Fruit fly (Drosophila melanogaster) whole organism, embryonic: ENCODE measurements around the gene CG15336.

Source experiments
- Adf1 ChIP-seq: fragments of 200-800 bp; sonication (Bioruptor generic); IDR thresholded peaks from 2 replicates; pipeline ENCODE4 v1.3.6; 2022; ENCODE audit warnings: missing biosample characterization, missing genetic modification characterization
- Aef1 ChIP-seq: fragments of 200-800 bp; sonication (Bioruptor generic); IDR thresholded peaks from 3 replicates; pipeline ENCODE4 v1.3.6; 2022; ENCODE audit warnings: missing biosample characterization, missing genetic modification characterization
- Atf6 ChIP-seq: fragments of 200-800 bp; sonication (Bioruptor generic); IDR thresholded peaks from 2 replicates; pipeline ENCODE4 v1.3.6; 2022; ENCODE audit warnings: missing biosample characterization, missing genetic modification characterization
- CG10209 ChIP-seq: fragments of 200-800 bp; sonication (Bioruptor generic); optimal IDR thresholded peaks from 3 replicates; lab custom pipeline; 2017; ENCODE audit warnings: missing biosample characterization, mild to moderate bottlenecking, missing genetic modification characterization, missing genetic modification reagents
- CG10654 ChIP-seq: fragments of 200-800 bp; sonication (Bioruptor generic); optimal IDR thresholded peaks from 2 replicates; lab custom pipeline; 2016; ENCODE audit warnings: missing biosample characterization, missing genetic modification characterization
- CG10979 ChIP-seq: fragments of 200-800 bp; sonication (Bioruptor generic); optimal IDR thresholded peaks from 2 replicates; lab custom pipeline; 2018; ENCODE audit warnings: missing biosample characterization, mild to moderate bottlenecking, missing genetic modification characterization, moderate library complexity
- CG11504 ChIP-seq: fragments of 200-800 bp; sonication (Bioruptor generic); optimal IDR thresholded peaks from 3 replicates; lab custom pipeline; 2019; ENCODE audit warnings: missing biosample characterization, mild to moderate bottlenecking, missing genetic modification characterization, moderate library complexity
- CG11560 ChIP-seq: fragments of 200-800 bp; sonication (Bioruptor generic); IDR thresholded peaks from 3 replicates; pipeline ENCODE4 v1.3.6; 2022; ENCODE audit warnings: missing biosample characterization, missing genetic modification characterization
- CG17359 ChIP-seq: fragments of 200-800 bp; sonication (Bioruptor generic); optimal IDR thresholded peaks from 3 replicates; lab custom pipeline; 2018; ENCODE audit warnings: missing biosample characterization, mild to moderate bottlenecking, missing genetic modification characterization, moderate library complexity
- CG17385 ChIP-seq: fragments of 200-800 bp; sonication (Bioruptor generic); optimal IDR thresholded peaks from 3 replicates; lab custom pipeline; 2018; ENCODE audit warnings: missing biosample characterization, mild to moderate bottlenecking, missing genetic modification characterization
- CG3065 ChIP-seq: fragments of 200-800 bp; sonication (Bioruptor generic); optimal IDR thresholded peaks from 2 replicates; lab custom pipeline; 2016; ENCODE audit warnings: missing biosample characterization, missing genetic modification characterization
- CG4328 ChIP-seq: fragments of 200-800 bp; sonication (Bioruptor generic); optimal IDR thresholded peaks from 3 replicates; lab custom pipeline; 2017; ENCODE audit warnings: missing biosample characterization, missing genetic modification reagents, missing genetic modification characterization
- CG4360 ChIP-seq: fragments of 200-800 bp; sonication (Bioruptor generic); IDR thresholded peaks from 2 replicates; pipeline ENCODE4 v1.3.6; 2022; ENCODE audit warnings: missing biosample characterization, missing genetic modification characterization
- CG4854 ChIP-seq: fragments of 200-800 bp; sonication (Bioruptor generic); optimal IDR thresholded peaks from 2 replicates; lab custom pipeline; 2016; ENCODE audit warnings: missing biosample characterization, missing genetic modification characterization, inconsistent platforms
- CG6683 ChIP-seq: fragments of 200-800 bp; sonication (Bioruptor generic); optimal IDR thresholded peaks from 2 replicates; lab custom pipeline; 2017; ENCODE audit warnings: missing biosample characterization, mild to moderate bottlenecking, missing genetic modification characterization, missing genetic modification reagents
- CG6813 ChIP-seq: fragments of 200-800 bp; sonication (Bioruptor generic); optimal IDR thresholded peaks from 2 replicates; lab custom pipeline; 2017; ENCODE audit warnings: missing biosample characterization, missing genetic modification characterization, mild to moderate bottlenecking, moderate library complexity, missing genetic modification reagents
- CG8478 ChIP-seq: fragments of >200 bp; optimal IDR thresholded peaks from 2 replicates; lab custom pipeline; 2018
- CHES-1-like ChIP-seq: fragments of 200-800 bp; sonication (Bioruptor generic); optimal IDR thresholded peaks from 2 replicates; lab custom pipeline; 2016; ENCODE audit warnings: missing biosample characterization, missing genetic modification characterization
- Deaf1 ChIP-seq: fragments of 200-800 bp; optimal IDR thresholded peaks from 3 replicates; lab custom pipeline; 2019; ENCODE audit warnings: missing biosample characterization, mild to moderate bottlenecking, missing genetic modification characterization, moderate library complexity
- Dp ChIP-seq: fragments of 200-800 bp; sonication (Bioruptor generic); optimal IDR thresholded peaks from 2 replicates; lab custom pipeline; 2018; ENCODE audit warnings: missing biosample characterization, mild to moderate bottlenecking, missing genetic modification characterization, moderate library complexity
- Drgx ChIP-seq: fragments of 200-800 bp; sonication (Bioruptor generic); IDR thresholded peaks from 2 replicates; pipeline ENCODE4 v1.3.6; 2022; ENCODE audit warnings: missing biosample characterization, missing genetic modification characterization
- Hand ChIP-seq: fragments of 200-800 bp; sonication (Bioruptor generic); optimal IDR thresholded peaks from 2 replicates; lab custom pipeline; 2017; ENCODE audit warnings: mild to moderate bottlenecking, missing biosample characterization, missing genetic modification reagents, missing genetic modification characterization
- MESR4 ChIP-seq: fragments of 200-800 bp; sonication (Bioruptor generic); optimal IDR thresholded peaks from 2 replicates; lab custom pipeline; 2018; ENCODE audit warnings: missing biosample characterization, mild to moderate bottlenecking, missing genetic modification characterization, moderate library complexity
- Med ChIP-seq: fragments of 200-800 bp; sonication (Bioruptor generic); peaks from one replicate; lab custom pipeline; 2016; ENCODE audit warnings: missing biosample characterization, missing genetic modification characterization, mild to moderate bottlenecking, inconsistent platforms, moderate library complexity
- NC2α ChIP-seq: fragments of 200-800 bp; sonication (Bioruptor generic); optimal IDR thresholded peaks from 2 replicates; lab custom pipeline; 2016; ENCODE audit warnings: missing biosample characterization, missing genetic modification characterization
- Oli ChIP-seq: fragments of 200-800 bp; sonication (Bioruptor generic); optimal IDR thresholded peaks from 2 replicates; lab custom pipeline; 2018; ENCODE audit warnings: missing biosample characterization, mild to moderate bottlenecking, missing genetic modification characterization, moderate library complexity
- Poxn ChIP-seq: fragments of 200-800 bp; sonication (Bioruptor generic); IDR thresholded peaks from 2 replicates; pipeline ENCODE4 v1.3.6; 2022; ENCODE audit warnings: missing biosample characterization, missing genetic modification characterization
- Rfx ChIP-seq: fragments of 200-800 bp; sonication (Bioruptor generic); IDR thresholded peaks from 2 replicates; pipeline ENCODE4 v1.3.6; 2022; ENCODE audit warnings: missing biosample characterization, missing genetic modification characterization
- Six4 ChIP-seq: fragments of 200-800 bp; sonication (Bioruptor generic); optimal IDR thresholded peaks from 2 replicates; lab custom pipeline; 2016; ENCODE audit warnings: missing biosample characterization, missing genetic modification characterization
- Taf1 ChIP-seq: fragments of 200-800 bp; sonication (Bioruptor generic); IDR thresholded peaks from 2 replicates; pipeline ENCODE4 v1.3.6; 2022; ENCODE audit warnings: missing biosample characterization, missing genetic modification characterization
- Tbp ChIP-seq: fragments of >200 bp; optimal IDR thresholded peaks from 2 replicates; lab custom pipeline; 2018; ENCODE audit warnings: missing biosample characterization, missing genetic modification characterization
- Vsx1 ChIP-seq: fragments of 200-800 bp; sonication (Bioruptor generic); optimal IDR thresholded peaks from 2 replicates; lab custom pipeline; 2017; ENCODE audit warnings: missing biosample characterization, mild to moderate bottlenecking, missing genetic modification characterization, missing genetic modification reagents
- Xbp1 ChIP-seq: fragments of 200-800 bp; sonication (Bioruptor generic); optimal IDR thresholded peaks from 3 replicates; lab custom pipeline; 2016; ENCODE audit warnings: missing biosample characterization, mild to moderate bottlenecking, missing genetic modification characterization
- YL-1 ChIP-seq: fragments of 200-800 bp; sonication (Bioruptor generic); optimal IDR thresholded peaks from 3 replicates; lab custom pipeline; 2017; ENCODE audit warnings: missing biosample characterization, mild to moderate bottlenecking, missing genetic modification characterization
- bcd ChIP-seq: fragments of 200-800 bp; sonication (Bioruptor generic); optimal IDR thresholded peaks from 2 replicates; lab custom pipeline; 2017; ENCODE audit warnings: missing biosample characterization, mild to moderate bottlenecking, missing genetic modification characterization
- bsh ChIP-seq, 2 experiments: fragments of 200-800 bp; sonication (Bioruptor generic); optimal IDR thresholded peaks; 2 replicates each; lab custom pipeline; 2017 to 2018; ENCODE audit warnings: mild to moderate bottlenecking in 2 of 2, missing biosample characterization in 2 of 2, missing genetic modification characterization in 2 of 2, moderate library complexity in 1 of 2
- crp ChIP-seq, 2 experiments: fragments of 200-800 bp; sonication (Bioruptor generic); optimal IDR thresholded peaks; 2 replicates in 1 of 2; 3 replicates in 1 of 2; lab custom pipeline; 2017; ENCODE audit warnings: missing biosample characterization in 2 of 2, missing genetic modification characterization in 2 of 2, mild to moderate bottlenecking in 1 of 2, moderate library complexity in 1 of 2
- dpn ChIP-seq, 2 experiments: fragments of 200-800 bp; sonication (Bioruptor generic); optimal IDR thresholded peaks; 3 replicates each; lab custom pipeline; 2016; ENCODE audit warnings: missing biosample characterization in 2 of 2, missing genetic modification characterization in 2 of 2
- ham ChIP-seq: fragments of 200-800 bp; sonication (Bioruptor generic); IDR thresholded peaks from 2 replicates; pipeline ENCODE4 v1.3.6; 2022; ENCODE audit warnings: missing biosample characterization, missing genetic modification characterization
- insv ChIP-seq, 2 experiments: fragments of 200-800 bp; sonication (Bioruptor generic); optimal IDR thresholded peaks; 3 replicates each; lab custom pipeline; 2016 to 2018; ENCODE audit warnings: missing biosample characterization in 2 of 2, missing genetic modification characterization in 2 of 2
- kah ChIP-seq: fragments of 200-800 bp; sonication (Bioruptor generic); optimal IDR thresholded peaks from 2 replicates; lab custom pipeline; 2018; ENCODE audit warnings: missing biosample characterization, mild to moderate bottlenecking, missing genetic modification characterization
- lab ChIP-seq: fragments of 200-800 bp; sonication (Bioruptor generic); optimal IDR thresholded peaks from 3 replicates; lab custom pipeline; 2017; ENCODE audit warnings: missing biosample characterization, missing genetic modification characterization, mild to moderate bottlenecking, moderate library complexity, missing genetic modification reagents
- pros ChIP-seq: fragments of 200-800 bp; sonication (Bioruptor generic); optimal IDR thresholded peaks from 3 replicates; lab custom pipeline; 2019; ENCODE audit warnings: missing biosample characterization, mild to moderate bottlenecking, missing genetic modification characterization, moderate library complexity
- sqz ChIP-seq: fragments of 200-800 bp; sonication (Bioruptor generic); optimal IDR thresholded peaks from 3 replicates; lab custom pipeline; 2018; ENCODE audit warnings: missing biosample characterization, mild to moderate bottlenecking, missing genetic modification characterization
- sug ChIP-seq: fragments of 200-800 bp; optimal IDR thresholded peaks from 2 replicates; lab custom pipeline; 2019; ENCODE audit warnings: missing biosample characterization, mild to moderate bottlenecking, missing genetic modification characterization, moderate library complexity
- tll ChIP-seq, 2 experiments: fragments of 200-800 bp in 1 of 2; fragments of >200 bp in 1 of 2; sonication (Bioruptor generic) in 1 of 2; optimal IDR thresholded peaks; 2 replicates each; lab custom pipeline; 2017 to 2019; ENCODE audit warnings: missing biosample characterization in 2 of 2, missing genetic modification characterization in 2 of 2, mild to moderate bottlenecking in 1 of 2, moderate library complexity in 1 of 2
- unc-4 ChIP-seq: fragments of 200-800 bp; sonication (Bioruptor generic); IDR thresholded peaks from 2 replicates; pipeline ENCODE4 v1.3.6; 2022; ENCODE audit warnings: missing biosample characterization, missing genetic modification characterization; ENCODE audit not compliant: partially characterized antibody
- wek ChIP-seq: fragments of 200-800 bp; sonication (Bioruptor generic); optimal IDR thresholded peaks from 3 replicates; lab custom pipeline; 2018; ENCODE audit warnings: missing biosample characterization, mild to moderate bottlenecking, missing genetic modification characterization, moderate library complexity

Gene CG15336

DNA sequence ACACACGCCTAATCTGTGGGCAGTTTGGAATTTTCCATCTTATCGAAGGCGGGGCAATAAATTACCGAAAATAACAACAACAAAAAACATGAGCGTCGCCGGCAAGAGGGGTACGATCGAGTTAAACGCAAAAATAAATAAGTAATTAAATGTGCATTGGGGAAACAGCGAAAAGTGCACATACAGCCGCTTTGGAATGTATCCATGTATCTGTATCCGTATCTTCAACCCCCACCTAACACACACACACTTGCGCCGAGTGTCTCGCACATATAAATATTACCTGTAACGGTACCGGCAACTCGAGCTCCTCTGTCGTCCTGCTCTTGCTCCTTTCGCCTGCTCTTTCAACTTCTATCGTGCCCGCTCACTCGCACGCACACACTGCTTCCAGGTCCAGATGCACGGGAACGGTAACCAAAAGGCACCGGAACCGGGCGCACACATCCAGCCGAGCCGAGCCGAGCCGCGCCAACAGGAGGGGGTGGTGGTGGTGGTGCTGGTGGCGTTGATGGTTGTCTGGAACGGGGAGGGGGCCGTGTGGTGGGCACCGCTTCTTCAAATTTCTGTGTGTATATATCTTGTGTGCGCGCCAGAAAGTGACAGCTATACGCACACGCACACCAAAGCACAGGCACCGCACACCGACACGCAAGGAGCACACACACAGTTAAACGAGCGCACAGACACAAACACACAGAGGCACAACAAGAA lies 6.2 kb upstream of the CG15336 start (continued):
- TF ChIP-seq unc-4 (GFP tag; lab: Robert Waterston, UW) (0 out of 2 replicates have a peak, but pooled peaks have one; percentile 8), Xbp1 (GFP tag; lab: Kevin White, UChicago) (peak; percentile 16), CG11504 (tag; lab: Kevin White, UChicago) (peak; percentile 24), sug (tag; lab: Kevin White, UChicago) (peak; percentile 10), Oli (tag; lab: Kevin White, UChicago) (peak; percentile 12), Taf1 (GFP tag; lab: Robert Waterston, UW) (no peak), MESR4 (GFP tag; lab: Kevin White, UChicago) (peak; percentile 69), bsh (GFP tag; optimal IDR thresholded peaks at IDR 0.05; lab: Kevin White, UChicago) (peak in 1 of 2 experiments; percentile 4), bcd (GFP tag; lab: Kevin White, UChicago) (peak; percentile 31), ham (GFP tag; lab: Robert Waterston, UW) (no peak), pros (GFP tag; lab: Kevin White, UChicago) (peak; percentile 66), lab (GFP tag; lab: Kevin White, UChicago) (peak; percentile 60), CG6683 (GFP tag; lab: Kevin White, UChicago) (peak; percentile 0), Aef1 (peak; percentile 45; the same call in 2 of the 3 replicates), CG8478 (lab: Kevin White, UChicago) (peak; percentile 84), CG4360 (GFP tag; lab: Robert Waterston, UW) (peak; percentile 53; the same call in 1 of the 2 replicates), CG3065 (GFP tag; lab: Kevin White, UChicago) (no peak), wek (GFP tag; lab: Kevin White, UChicago) (no peak), Rfx (GFP tag; lab: Robert Waterston, UW) (peak; percentile 45; the same call in 1 of the 2 replicates), CG11560 (tag; lab: Robert Waterston, UW) (no peak), NC2α (GFP tag; lab: Kevin White, UChicago) (no peak), YL-1 (GFP tag; lab: Kevin White, UChicago) (peak; percentile 60), Drgx (GFP tag; lab: Robert Waterston, UW) (peak; percentile 42; the same call in 1 of the 2 replicates), Vsx1 (GFP tag; lab: Kevin White, UChicago) (no peak), Tbp (GFP tag; lab: Kevin White, UChicago) (no peak), CG6813 (GFP tag; lab: Kevin White, UChicago) (peak; percentile 6), CG10979 (tag; lab: Kevin White, UChicago) (peak; percentile 3), Six4 (GFP tag; lab: Kevin White, UChicago) (no peak), CG17385 (GFP tag; lab: Kevin White, UChicago) (no peak), dpn (GFP tag; optimal IDR thresholded peaks at IDR 0.05; lab: Kevin White, UChicago) (peak in 1 of 2 experiments; percentile 57), CG4328 (peak; percentile 3), CG10654 (GFP tag; lab: Kevin White, UChicago) (no peak), Poxn (GFP tag; lab: Robert Waterston, UW) (no peak), CG10209 (GFP tag; lab: Kevin White, UChicago) (peak; percentile 22), Med (GFP tag; lab: Kevin White, UChicago) (peak; percentile 83), kah (GFP tag; lab: Kevin White, UChicago) (peak; percentile 9), CHES-1-like (GFP tag; lab: Kevin White, UChicago) (peak; percentile 11), Deaf1 (tag; lab: Kevin White, UChicago) (peak; percentile 90), Dp (no peak), insv (GFP tag; optimal IDR thresholded peaks at IDR 0.05; lab: Kevin White, UChicago) (no peak), Hand (GFP tag; lab: Kevin White, UChicago) (peak; percentile 4), tll (GFP tag; optimal IDR thresholded peaks at IDR 0.05; lab: Kevin White, UChicago) (no peak), CG4854 (GFP tag; lab: Kevin White, UChicago) (no peak), Adf1 (GFP tag; lab: Robert Waterston, UW) (peak; percentile 64), crp (GFP tag; optimal IDR thresholded peaks at IDR 0.05; lab: Kevin White, UChicago) (no peak), CG17359 (tag; lab: Kevin White, UChicago) (no peak), sqz (no peak), Atf6 (GFP tag; lab: Robert Waterston, UW) (0 out of 2 replicates have a peak, but pooled peaks have one; percentile 8)
